Worm (Caenorhabditis elegans): ENCODE measurements around the gene mam-3.

Gene mam-3

ce11 chrIV:13430137-13430536, 15.0 kb downstream of the mam-3 start:
- peak; percentile 65 for TF ChIP-seq snpc-4 (tag; optimal IDR thresholded peaks at IDR 0.05)

DNA sequence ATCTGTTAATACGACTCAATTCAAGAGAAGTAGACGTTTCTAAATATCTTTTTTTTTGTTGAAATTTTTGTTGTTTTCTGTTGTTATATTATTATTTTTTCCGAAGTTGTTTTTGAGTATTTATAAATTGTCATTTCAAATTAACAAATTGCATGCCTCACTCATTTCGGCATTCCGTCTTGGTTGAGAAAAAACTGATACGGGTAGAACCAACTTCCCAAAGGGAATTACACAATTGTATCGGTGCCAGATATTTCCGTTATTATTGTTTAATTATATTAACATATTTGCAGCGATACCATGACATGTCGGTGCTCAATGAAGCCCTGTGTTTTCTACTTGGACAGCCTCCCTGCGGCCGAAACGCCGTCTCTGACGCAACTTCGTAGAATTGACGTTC, 15.9 kb downstream of the mam-3 start, which contains the start of gene K09B11.4:
Gene K09B11.4 (plus strand): TSS at position 301 of the 400 bp plus-strand sequence.
- TF ChIP-seq nhr-11 (tag; optimal IDR thresholded peaks at IDR 0.05) = no peak
- TF ChIP-seq mdl-1 (tag; optimal IDR thresholded peaks at IDR 0.05) = no peak
- TF ChIP-seq snpc-4 (tag; optimal IDR thresholded peaks at IDR 0.05) = no peak
- TF ChIP-seq elt-1 (tag; optimal IDR thresholded peaks at IDR 0.05) = no peak
- TF ChIP-seq ztf-4 (tag; optimal IDR thresholded peaks at IDR 0.05) = no peak
- no peak for TF ChIP-seq sea-2 (GFP tag; optimal IDR thresholded peaks at IDR 0.05)
- no peak for TF ChIP-seq unc-62 (GFP tag; optimal IDR thresholded peaks at IDR 0.05)
- TF ChIP-seq nhr-43 (tag; optimal IDR thresholded peaks at IDR 0.05; ENCODE audit: poor library complexity, severe bottlenecking) = no peak
- TF ChIP-seq elt-2 (tag; optimal IDR thresholded peaks at IDR 0.05) = no peak
- TF ChIP-seq ceh-82 (tag; optimal IDR thresholded peaks at IDR 0.05) = no peak

DNA sequence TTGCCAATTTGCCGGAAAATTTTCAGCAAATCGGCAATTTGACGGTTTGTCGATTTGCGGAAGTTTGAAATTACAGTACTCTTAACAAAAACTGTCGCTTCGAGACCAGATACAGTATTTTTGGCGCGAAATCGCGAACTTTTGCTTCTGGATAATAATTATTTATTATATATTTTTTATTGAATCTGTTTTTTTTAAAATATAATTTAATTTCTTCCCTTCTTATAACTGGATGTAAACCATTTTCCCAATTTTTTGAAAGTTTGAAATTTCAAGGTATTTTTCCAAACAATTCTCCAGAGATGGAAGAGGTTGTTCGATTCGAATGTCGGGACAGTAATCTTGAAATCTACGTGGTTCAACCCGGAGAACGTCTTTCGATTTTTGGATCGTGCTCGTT, 23.0 kb downstream of the mam-3 start, which contains the start of gene nol-9:
Gene nol-9 (plus strand): TSS at position 301 of the 400 bp plus-strand sequence.
- no peak for TF ChIP-seq fkh-10 (GFP tag; optimal IDR thresholded peaks at IDR 0.05)
- TF ChIP-seq ztf-11 (tag; optimal IDR thresholded peaks at IDR 0.05) = no peak
- TF ChIP-seq nhr-25 (tag; optimal IDR thresholded peaks at IDR 0.05) = no peak
- no peak for TF ChIP-seq fos-1 (tag; optimal IDR thresholded peaks at IDR 0.05)
- TF ChIP-seq nhr-237 (tag; optimal IDR thresholded peaks at IDR 0.05) = no peak
- no peak for TF ChIP-seq fkh-2 (tag; optimal IDR thresholded peaks at IDR 0.05)
- no peak for TF ChIP-seq lsy-12 (tag; optimal IDR thresholded peaks at IDR 0.05)
- TF ChIP-seq elt-1 (tag; optimal IDR thresholded peaks at IDR 0.05) = no peak
- no peak for TF ChIP-seq ceh-9 (tag; optimal IDR thresholded peaks at IDR 0.05)
- no peak for TF ChIP-seq lin-15B (tag; optimal IDR thresholded peaks at IDR 0.05)
- TF ChIP-seq tbx-2 (tag; optimal IDR thresholded peaks at IDR 0.05) = no peak
- no peak for TF ChIP-seq nhr-43 (tag; optimal IDR thresholded peaks at IDR 0.05; ENCODE audit: poor library complexity, severe bottlenecking)
- TF ChIP-seq pqm-1 (tag; optimal IDR thresholded peaks at IDR 0.05) = no peak
- no peak for TF ChIP-seq nfya-1 (tag; optimal IDR thresholded peaks at IDR 0.05; ENCODE audit: insufficient read depth)
- TF ChIP-seq nhr-28 (tag; optimal IDR thresholded peaks at IDR 0.05) = no peak
- TF ChIP-seq ceh-16 (tag; optimal IDR thresholded peaks at IDR 0.05) = no peak
- TF ChIP-seq mml-1 (tag; optimal IDR thresholded peaks at IDR 0.05) = no peak
- TF ChIP-seq jun-1 (tag; optimal IDR thresholded peaks at IDR 0.05) = no peak

DNA sequence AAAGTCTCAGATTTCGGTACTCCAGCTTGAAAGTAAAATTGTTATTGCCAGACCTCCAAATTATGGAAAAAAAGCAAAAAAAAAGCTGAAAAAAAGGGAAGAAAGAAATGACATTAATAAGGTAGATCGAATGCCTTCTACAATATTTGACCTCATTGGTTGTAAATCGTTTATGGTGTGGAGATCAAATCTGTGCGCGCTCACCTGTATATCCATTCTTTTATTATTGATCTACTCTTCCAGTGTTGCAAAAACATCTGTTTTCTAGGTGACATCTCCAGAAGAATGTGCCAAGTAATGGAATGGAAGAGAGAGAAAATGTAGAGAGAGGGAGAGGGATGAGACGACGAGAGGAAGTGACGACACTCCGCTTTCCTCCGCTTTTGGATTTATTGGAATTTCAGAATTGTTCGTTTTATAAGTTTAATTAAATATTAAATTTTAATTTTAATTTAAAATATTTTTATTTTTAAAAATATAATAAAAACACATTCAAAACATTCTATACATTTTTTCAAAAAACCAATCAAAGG, 29.4 kb downstream of the mam-3 start, which contains the start of the genes pik-1 and aptf-2:
Gene pik-1 (plus strand): TSS at position 303 of the 533 bp plus-strand sequence.
Gene aptf-2 (minus strand): TSS at position 313 of the 533 bp plus-strand sequence.
- TF ChIP-seq nhr-23 (tag; optimal IDR thresholded peaks at IDR 0.05) = no peak
- no peak for TF ChIP-seq nhr-67 (tag; optimal IDR thresholded peaks at IDR 0.05)
- TF ChIP-seq nhr-77 (tag; optimal IDR thresholded peaks at IDR 0.05) = no peak
- TF ChIP-seq nhr-11 (tag; optimal IDR thresholded peaks at IDR 0.05) = no peak
- no peak for TF ChIP-seq daf-12 (tag; optimal IDR thresholded peaks at IDR 0.05)
- TF ChIP-seq egl-5 (tag; optimal IDR thresholded peaks at IDR 0.05) = no peak
- no peak for TF ChIP-seq nhr-76 (tag; optimal IDR thresholded peaks at IDR 0.05)
- TF ChIP-seq R02D3.7 (tag; optimal IDR thresholded peaks at IDR 0.05) = no peak
- no peak for TF ChIP-seq ztf-4 (tag; optimal IDR thresholded peaks at IDR 0.05)
- TF ChIP-seq sea-2 (GFP tag; optimal IDR thresholded peaks at IDR 0.05) = no peak
- TF ChIP-seq nhr-28 (tag; optimal IDR thresholded peaks at IDR 0.05) = no peak
- TF ChIP-seq ama-1 (optimal IDR thresholded peaks at IDR 0.05) = no peak
- TF ChIP-seq nhr-43 (tag; optimal IDR thresholded peaks at IDR 0.05; ENCODE audit: poor library complexity, severe bottlenecking) = no peak
- TF ChIP-seq fkh-2 (tag; optimal IDR thresholded peaks at IDR 0.05) = no peak
- TF ChIP-seq pha-4 (tag; optimal IDR thresholded peaks at IDR 0.05) = peak; percentile 47
- TF ChIP-seq mdl-1 (tag; optimal IDR thresholded peaks at IDR 0.05) = no peak
- TF ChIP-seq nfya-1 (tag; optimal IDR thresholded peaks at IDR 0.05; ENCODE audit: insufficient read depth) = no peak
- TF ChIP-seq hmg-11 (tag; optimal IDR thresholded peaks at IDR 0.05) = peak; percentile 8

Measured in whole organism, L3 larva.